Fruit fly (Drosophila melanogaster) whole organism, prepupa: ENCODE results near the gene CG31104.

Experiments
- Blimp-1 ChIP-seq: fragments of 200-800 bp; sonication (Bioruptor generic); optimal IDR thresholded peaks from 3 replicates; lab custom pipeline; 2017; ENCODE audit warnings: missing biosample characterization, missing genetic modification characterization, mild to moderate bottlenecking, moderate library complexity, missing genetic modification reagents
- CG10669 ChIP-seq: fragments of 200-800 bp; sonication (Bioruptor generic); optimal IDR thresholded peaks from 3 replicates; lab custom pipeline; 2018; ENCODE audit warnings: missing biosample characterization, mild to moderate bottlenecking, missing genetic modification characterization, moderate library complexity
- CG11762 ChIP-seq: fragments of 200-800 bp; sonication (Bioruptor generic); optimal IDR thresholded peaks from 3 replicates; lab custom pipeline; 2016; ENCODE audit warnings: missing biosample characterization, missing genetic modification characterization; ENCODE audit not compliant: insufficient read depth
- CG11902 ChIP-seq: fragments of 200-800 bp; sonication (Bioruptor generic); optimal IDR thresholded peaks from 3 replicates; lab custom pipeline; 2016; ENCODE audit warnings: missing biosample characterization, missing genetic modification characterization
- CG15336 ChIP-seq: fragments of 200-800 bp; sonication (Bioruptor generic); IDR thresholded peaks from 2 replicates; pipeline ENCODE4 v1.3.6; 2022; ENCODE audit warnings: missing biosample characterization, missing genetic modification characterization
- CG1621 ChIP-seq: fragments of 200-800 bp; sonication (Bioruptor generic); optimal IDR thresholded peaks from 3 replicates; lab custom pipeline; 2018; ENCODE audit warnings: missing biosample characterization, mild to moderate bottlenecking, missing genetic modification characterization
- CG3032 ChIP-seq: fragments of 200-800 bp; optimal IDR thresholded peaks from 2 replicates; lab custom pipeline; 2019; ENCODE audit warnings: missing biosample characterization, mild to moderate bottlenecking, missing genetic modification characterization, moderate library complexity
- CG31627 ChIP-seq: fragments of 200-800 bp; sonication (Bioruptor generic); optimal IDR thresholded peaks from 3 replicates; lab custom pipeline; 2016; ENCODE audit warnings: missing biosample characterization, missing genetic modification characterization
- CG32006 ChIP-seq: fragments of 200-800 bp; sonication (Bioruptor generic); optimal IDR thresholded peaks from 3 replicates; lab custom pipeline; 2017; ENCODE audit warnings: missing biosample characterization, mild to moderate bottlenecking, missing genetic modification characterization
- CG34406 ChIP-seq: fragments of 200-800 bp; sonication (Bioruptor generic); optimal IDR thresholded peaks from 3 replicates; lab custom pipeline; 2016; ENCODE audit warnings: missing biosample characterization, missing genetic modification characterization
- CG3919 ChIP-seq: fragments of 200-800 bp; sonication (Bioruptor generic); optimal IDR thresholded peaks from 3 replicates; lab custom pipeline; 2016; ENCODE audit warnings: missing biosample characterization, missing genetic modification characterization
- CG6163 ChIP-seq: fragments of 200-800 bp; sonication (Bioruptor generic); IDR thresholded peaks from 3 replicates; pipeline ENCODE4 v1.3.6; 2022; ENCODE audit warnings: missing biosample characterization, missing genetic modification characterization
- CG6792 ChIP-seq: fragments of 200-800 bp; sonication (Bioruptor generic); optimal IDR thresholded peaks from 3 replicates; lab custom pipeline; 2016; ENCODE audit warnings: missing biosample characterization, missing genetic modification characterization
- CG6808 ChIP-seq: fragments of 200-800 bp; sonication (Bioruptor generic); optimal IDR thresholded peaks from 3 replicates; lab custom pipeline; 2017; ENCODE audit warnings: missing biosample characterization, missing genetic modification characterization, mild to moderate bottlenecking, moderate library complexity, missing genetic modification reagents
- CG6854 ChIP-seq: fragments of 200-800 bp; sonication (Bioruptor generic); optimal IDR thresholded peaks from 2 replicates; lab custom pipeline; 2017; ENCODE audit warnings: missing biosample characterization, mild to moderate bottlenecking, missing genetic modification characterization
- CG7368 ChIP-seq: fragments of 200-800 bp; sonication (Bioruptor generic); optimal IDR thresholded peaks from 3 replicates; lab custom pipeline; 2016; ENCODE audit warnings: missing biosample characterization, missing genetic modification characterization
- CG8119 ChIP-seq: fragments of 200-800 bp; sonication (Bioruptor generic); IDR thresholded peaks from 3 replicates; pipeline ENCODE4 v1.3.6; 2022; ENCODE audit warnings: missing biosample characterization, missing genetic modification characterization
- CG9139 ChIP-seq: fragments of 200-800 bp; sonication (Bioruptor generic); optimal IDR thresholded peaks from 3 replicates; lab custom pipeline; 2017; ENCODE audit warnings: missing biosample characterization, mild to moderate bottlenecking, missing genetic modification characterization
- Eip78C ChIP-seq: fragments of 200-800 bp; sonication (Bioruptor generic); peaks from one replicate; lab custom pipeline; 2016; ENCODE audit warnings: missing biosample characterization, missing genetic modification characterization
- Ets21C ChIP-seq: fragments of 200-800 bp; sonication (Bioruptor generic); optimal IDR thresholded peaks from 3 replicates; lab custom pipeline; 2016; ENCODE audit warnings: missing biosample characterization, missing genetic modification characterization
- Ets96B ChIP-seq: fragments of 200-800 bp; optimal IDR thresholded peaks from 2 replicates; lab custom pipeline; 2019; ENCODE audit warnings: missing biosample characterization, mild to moderate bottlenecking, missing genetic modification characterization, moderate library complexity
- Hr38 ChIP-seq: sonication (Bioruptor generic); optimal IDR thresholded peaks from 2 replicates; lab custom pipeline; 2016; ENCODE audit warnings: missing biosample characterization, missing genetic modification characterization
- Hr39 ChIP-seq: fragments of 200-800 bp; sonication (Bioruptor generic); optimal IDR thresholded peaks from 2 replicates; lab custom pipeline; 2016; ENCODE audit warnings: missing biosample characterization, missing genetic modification characterization
- Hr4 ChIP-seq: fragments of 200-800 bp; sonication (Bioruptor generic); optimal IDR thresholded peaks from 3 replicates; lab custom pipeline; 2016; ENCODE audit warnings: missing biosample characterization, missing genetic modification characterization
- Met ChIP-seq: fragments of 200-800 bp; sonication (Bioruptor generic); optimal IDR thresholded peaks from 3 replicates; lab custom pipeline; 2016; ENCODE audit warnings: missing biosample characterization, missing genetic modification characterization
- OdsH ChIP-seq: fragments of 200-800 bp; sonication (Bioruptor generic); optimal IDR thresholded peaks from 3 replicates; lab custom pipeline; 2016; ENCODE audit warnings: missing biosample characterization, missing genetic modification characterization
- Smox ChIP-seq: fragments of 200-800 bp; sonication (Bioruptor generic); optimal IDR thresholded peaks from 3 replicates; lab custom pipeline; 2016; ENCODE audit warnings: missing biosample characterization, missing genetic modification characterization
- Sox14 ChIP-seq: fragments of 200-800 bp; sonication (Bioruptor generic); optimal IDR thresholded peaks from 3 replicates; lab custom pipeline; 2016; ENCODE audit warnings: missing biosample characterization, missing genetic modification characterization
- Sox15 ChIP-seq: fragments of 200-800 bp; sonication (Bioruptor generic); optimal IDR thresholded peaks from 3 replicates; lab custom pipeline; 2016; ENCODE audit warnings: missing biosample characterization, missing genetic modification characterization
- achi ChIP-seq: fragments of 200-800 bp; sonication (Bioruptor generic); optimal IDR thresholded peaks from 3 replicates; lab custom pipeline; 2016; ENCODE audit warnings: missing biosample characterization, missing genetic modification characterization
- cyc ChIP-seq: fragments of 200-800 bp; sonication (Bioruptor generic); optimal IDR thresholded peaks from 3 replicates; lab custom pipeline; 2016; ENCODE audit warnings: missing biosample characterization, missing genetic modification characterization
- dac ChIP-seq: fragments of 200-800 bp; sonication (Bioruptor generic); optimal IDR thresholded peaks from 2 replicates; lab custom pipeline; 2017; ENCODE audit warnings: missing biosample characterization, mild to moderate bottlenecking, missing genetic modification characterization
- dsx ChIP-seq: fragments of 200-800 bp; optimal IDR thresholded peaks from 3 replicates; lab custom pipeline; 2019; ENCODE audit warnings: missing biosample characterization, mild to moderate bottlenecking, missing genetic modification characterization, moderate library complexity; ENCODE audit not compliant: poor library complexity, severe bottlenecking
- eg ChIP-seq: fragments of 200-800 bp; sonication (Bioruptor generic); IDR thresholded peaks from 3 replicates; pipeline ENCODE4 v1.3.6; 2022; ENCODE audit warnings: missing biosample characterization, missing genetic modification characterization
- fd59A ChIP-seq: fragments of 200-800 bp; sonication (Bioruptor generic); optimal IDR thresholded peaks from 2 replicates; lab custom pipeline; 2017; ENCODE audit warnings: missing biosample characterization, mild to moderate bottlenecking, missing genetic modification characterization, missing genetic modification reagents
- fd85E ChIP-seq: fragments of 200-800 bp; sonication (Bioruptor generic); optimal IDR thresholded peaks from 3 replicates; lab custom pipeline; 2016; ENCODE audit warnings: missing biosample characterization, missing genetic modification characterization
- lz ChIP-seq: fragments of 200-800 bp; sonication (Bioruptor generic); optimal IDR thresholded peaks from 3 replicates; lab custom pipeline; 2016; ENCODE audit warnings: missing biosample characterization, missing genetic modification characterization
- net ChIP-seq: fragments of 200-800 bp; sonication (Bioruptor generic); optimal IDR thresholded peaks from 3 replicates; lab custom pipeline; 2016; ENCODE audit warnings: missing biosample characterization, missing genetic modification characterization
- pdm3 ChIP-seq: fragments of 200-800 bp; sonication (Bioruptor generic); optimal IDR thresholded peaks from 3 replicates; lab custom pipeline; 2016; ENCODE audit warnings: missing biosample characterization, missing genetic modification characterization
- salr ChIP-seq, 2 experiments: fragments of 200-800 bp; sonication (Bioruptor generic); optimal IDR thresholded peaks; 3 replicates each; lab custom pipeline; 2016 to 2018; ENCODE audit warnings: missing biosample characterization in 2 of 2, missing genetic modification characterization in 2 of 2, mild to moderate bottlenecking in 1 of 2
- spab ChIP-seq: fragments of 200-800 bp; sonication (Bioruptor generic); optimal IDR thresholded peaks from 2 replicates; lab custom pipeline; 2017; ENCODE audit warnings: missing biosample characterization, mild to moderate bottlenecking, missing genetic modification characterization, missing genetic modification reagents
- ss ChIP-seq, 2 experiments: fragments of 200-800 bp; sonication (Bioruptor generic); optimal IDR thresholded peaks; 2 replicates in 1 of 2; 3 replicates in 1 of 2; lab custom pipeline; 2017 to 2018; ENCODE audit warnings: mild to moderate bottlenecking in 2 of 2, missing biosample characterization in 2 of 2, missing genetic modification characterization in 2 of 2, moderate library complexity in 1 of 2
- svp ChIP-seq: fragments of 200-800 bp; sonication (Bioruptor generic); peaks from one replicate; lab custom pipeline; 2016; ENCODE audit warnings: missing biosample characterization, missing genetic modification characterization
- topi ChIP-seq: fragments of 200-800 bp; sonication (Bioruptor generic); optimal IDR thresholded peaks from 3 replicates; lab custom pipeline; 2016; ENCODE audit warnings: missing biosample characterization, missing genetic modification characterization
- vri ChIP-seq: fragments of 200-800 bp; sonication (Bioruptor generic); optimal IDR thresholded peaks from 3 replicates; lab custom pipeline; 2016; ENCODE audit warnings: missing biosample characterization, mild to moderate bottlenecking, missing genetic modification characterization

CG31104 gene

DNA sequence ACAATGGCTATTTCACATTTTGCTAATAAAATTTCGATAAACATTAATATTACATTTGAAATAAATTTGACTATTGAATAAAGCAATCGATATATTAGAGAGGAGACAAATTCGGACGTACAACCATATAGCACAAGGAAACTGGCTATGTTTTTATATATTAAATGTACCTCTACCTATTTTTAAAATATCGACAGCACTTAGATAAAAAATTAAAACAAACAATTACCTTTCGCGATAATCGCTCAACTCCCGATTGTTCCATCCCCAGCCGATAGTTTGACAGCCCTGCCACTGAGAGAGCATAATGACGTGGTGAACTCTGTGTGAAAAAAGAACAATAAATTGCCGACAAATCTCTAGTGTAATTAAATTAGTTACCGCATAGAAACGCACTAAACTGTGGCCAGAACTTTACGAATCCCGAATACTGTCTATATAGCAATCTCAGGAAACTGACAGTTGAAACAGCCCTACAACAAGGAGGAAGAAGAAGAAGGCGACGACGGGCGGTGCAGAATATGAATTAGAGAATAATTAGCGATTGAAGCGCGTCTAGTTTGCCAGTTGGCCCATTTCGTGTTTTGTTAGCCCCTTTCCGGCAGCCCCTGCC lies 26.5 kb upstream of the CG31104 start, which contains the start of gene CG11857 (continued):
- TF ChIP-seq CG1621 (tag; lab: Kevin White, UChicago) (peak; percentile 93), CG32006 (GFP tag; lab: Kevin White, UChicago) (peak; percentile 96), spab (GFP tag; lab: Kevin White, UChicago) (no peak), CG6163 (peak; percentile 98), Blimp-1 (GFP tag; lab: Kevin White, UChicago) (peak; percentile 86), Ets96B (tag; lab: Kevin White, UChicago) (peak; percentile 94), CG34406 (peak; percentile 92), CG15336 (peak; percentile 93), Sox15 (GFP tag; lab: Kevin White, UChicago) (peak; percentile 96), CG10669 (GFP tag; lab: Kevin White, UChicago) (peak; percentile 94), Hr4 (peak; percentile 97), dsx (GFP tag; lab: Kevin White, UChicago) (peak; percentile 91), achi (GFP tag; lab: Kevin White, UChicago) (peak; percentile 97), fd85E (GFP tag; lab: Kevin White, UChicago) (no peak)

DNA sequence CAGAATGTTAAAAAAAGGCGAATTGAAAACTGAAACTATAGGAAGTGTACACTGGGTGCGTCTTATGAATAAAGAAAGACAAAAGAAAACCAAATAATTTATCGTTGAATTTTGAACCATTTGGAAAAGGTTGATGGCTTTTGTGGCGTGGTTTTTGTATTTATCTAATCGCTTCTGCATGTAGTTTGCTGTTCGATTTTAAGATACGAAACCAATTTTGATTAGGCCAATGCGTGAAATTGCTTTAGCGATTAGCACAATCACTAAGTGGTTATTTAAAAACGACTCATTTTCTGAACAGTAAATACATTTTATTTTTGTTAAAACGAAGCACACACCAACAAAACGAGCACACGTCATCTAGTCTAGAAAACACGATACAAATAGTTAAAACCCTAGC lies 24.6 kb upstream of the CG31104 start:
- no peak for TF ChIP-seq Hr4
- TF ChIP-seq Hr38 = no peak

DNA sequence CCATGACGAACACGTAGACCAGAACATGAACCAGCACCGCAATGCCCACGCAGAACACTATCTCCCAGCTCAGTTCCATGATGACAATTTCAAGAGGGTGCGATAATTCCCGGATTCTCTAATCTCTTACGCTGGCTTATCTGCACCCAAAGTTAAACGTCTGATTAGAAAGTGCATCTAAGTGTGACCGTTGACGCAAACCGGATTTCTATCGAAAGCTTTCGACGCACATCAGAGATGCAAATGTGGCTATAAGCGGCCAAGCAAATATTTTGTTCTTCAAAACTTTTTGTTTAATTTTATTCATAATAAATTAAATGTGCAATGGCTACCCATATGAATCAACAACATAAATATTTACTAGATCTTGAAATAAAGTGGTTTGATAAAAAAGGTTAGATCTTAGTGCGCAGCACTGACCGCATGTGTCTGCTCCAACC lies 22.9 kb upstream of the CG31104 start, which contains the start of the genes Kdsr and CG11858:
Gene Kdsr, minus strand, starts transcription at position 177 of the 440 bp plus-strand sequence.
Gene CG11858, plus strand, starts transcription at position 420 of the 440 bp plus-strand sequence.
- TF ChIP-seq OdsH (no peak), CG3919 (GFP tag; lab: Kevin White, UChicago) (no peak), achi (GFP tag; lab: Kevin White, UChicago) (peak; percentile 36), CG1621 (tag; lab: Kevin White, UChicago) (peak; percentile 44), dac (GFP tag; lab: Kevin White, UChicago) (no peak), CG32006 (GFP tag; lab: Kevin White, UChicago) (no peak), CG10669 (GFP tag; lab: Kevin White, UChicago) (no peak), CG7368 (GFP tag; lab: Kevin White, UChicago) (no peak), cyc (no peak), Hr38 (no peak), dsx (GFP tag; lab: Kevin White, UChicago) (peak; percentile 37), Ets96B (tag; lab: Kevin White, UChicago) (peak; percentile 53), CG8119 (peak; percentile 44; the same call in 2 of the 3 replicates), Smox (GFP tag; lab: Kevin White, UChicago) (no peak), lz (GFP tag; lab: Kevin White, UChicago) (peak; percentile 77), Hr39 (no peak), CG34406 (no peak), svp (GFP tag; lab: Kevin White, UChicago) (peak; percentile 95), Sox14 (GFP tag; lab: Kevin White, UChicago) (no peak), CG31627 (GFP tag; lab: Kevin White, UChicago) (peak; percentile 73), eg (GFP tag; lab: Robert Waterston, UW) (peak; percentile 72; the same call in 2 of the 3 replicates), net (no peak), Met (GFP tag; lab: Kevin White, UChicago) (no peak), Sox15 (GFP tag; lab: Kevin White, UChicago) (peak; percentile 13), topi (GFP tag; lab: Kevin White, UChicago) (no peak), ss (GFP tag; optimal IDR thresholded peaks at IDR 0.05; lab: Kevin White, UChicago) (no peak), CG6163 (peak; percentile 58; the same call in 1 of the 3 replicates), vri (GFP tag; lab: Kevin White, UChicago) (peak; percentile 94), CG6808 (GFP tag; lab: Kevin White, UChicago) (no peak), pdm3 (GFP tag; lab: Kevin White, UChicago) (no peak), CG11902 (GFP tag; lab: Kevin White, UChicago) (no peak), Ets21C (no peak), CG11762 (GFP tag; lab: Kevin White, UChicago) (no peak), Hr4 (no peak), salr (GFP tag; optimal IDR thresholded peaks at IDR 0.05; lab: Kevin White, UChicago) (no peak), CG6792 (GFP tag; lab: Kevin White, UChicago) (no peak), Eip78C (GFP tag; lab: Kevin White, UChicago) (no peak), CG9139 (GFP tag; lab: Kevin White, UChicago) (no peak), fd59A (GFP tag; lab: Kevin White, UChicago) (no peak), CG3032 (tag; lab: Kevin White, UChicago) (peak; percentile 58), CG6854 (GFP tag; lab: Kevin White, UChicago) (no peak)
